Fruit fly (Drosophila melanogaster) whole organism, embryonic: Measurements from ENCODE around the gene CG5758.

Experiments used
- Bteb2 ChIP-seq: fragments of 200-800 bp; sonication (Bioruptor generic); optimal IDR thresholded peaks from 2 replicates; lab custom pipeline; 2016; ENCODE audit warnings: missing biosample characterization, missing genetic modification characterization
- C15 ChIP-seq: fragments of 200-800 bp; sonication (Bioruptor generic); IDR thresholded peaks from 3 replicates; pipeline ENCODE4 v1.3.6; 2022; ENCODE audit warnings: missing biosample characterization, missing genetic modification characterization
- CG10267 ChIP-seq: fragments of 200-800 bp; sonication (Bioruptor generic); optimal IDR thresholded peaks from 2 replicates; lab custom pipeline; 2018; ENCODE audit warnings: missing biosample characterization, mild to moderate bottlenecking, missing genetic modification characterization, moderate library complexity
- CG10431 ChIP-seq: fragments of 200-800 bp; sonication (Bioruptor generic); optimal IDR thresholded peaks from 3 replicates; lab custom pipeline; 2018; ENCODE audit warnings: missing biosample characterization, mild to moderate bottlenecking, missing genetic modification characterization
- CG10959 ChIP-seq: fragments of 200-800 bp; sonication (Bioruptor generic); IDR thresholded peaks from 2 replicates; pipeline ENCODE4 v1.3.6; 2022; ENCODE audit warnings: missing biosample characterization, missing genetic modification characterization
- CG1529 ChIP-seq: fragments of 200-800 bp; sonication (Bioruptor generic); optimal IDR thresholded peaks from 3 replicates; lab custom pipeline; 2018; ENCODE audit warnings: missing biosample characterization, missing genetic modification characterization
- CG15514 ChIP-seq: fragments of 200-800 bp; sonication (Bioruptor generic); optimal IDR thresholded peaks from 3 replicates; lab custom pipeline; 2017; ENCODE audit warnings: missing biosample characterization, missing genetic modification characterization, mild to moderate bottlenecking, moderate library complexity, missing genetic modification reagents
- CG15696 ChIP-seq: fragments of 200-800 bp; sonication (Bioruptor generic); optimal IDR thresholded peaks from 2 replicates; lab custom pipeline; 2019; ENCODE audit warnings: missing biosample characterization, mild to moderate bottlenecking, missing genetic modification characterization, moderate library complexity
- CG16863 ChIP-seq: fragments of 200-800 bp; sonication (Bioruptor generic); optimal IDR thresholded peaks from 3 replicates; lab custom pipeline; 2016; ENCODE audit warnings: missing biosample characterization, missing genetic modification characterization
- CG17361 ChIP-seq: fragments of 200-800 bp; sonication (Bioruptor generic); IDR thresholded peaks from 3 replicates; pipeline ENCODE4 v1.3.6; 2022; ENCODE audit warnings: missing biosample characterization, missing genetic modification characterization
- CG3065 ChIP-seq: fragments of 200-800 bp; sonication (Bioruptor generic); optimal IDR thresholded peaks from 2 replicates; lab custom pipeline; 2016; ENCODE audit warnings: missing biosample characterization, missing genetic modification characterization
- CG31388 ChIP-seq: fragments of 200-800 bp; sonication (Bioruptor generic); optimal IDR thresholded peaks from 2 replicates; lab custom pipeline; 2016; ENCODE audit warnings: missing biosample characterization, missing genetic modification characterization
- CG32532 ChIP-seq: fragments of 200-800 bp; sonication (Bioruptor generic); IDR thresholded peaks from 2 replicates; pipeline ENCODE4 v1.3.6; 2022; ENCODE audit warnings: missing biosample characterization, missing genetic modification characterization
- CG34224 ChIP-seq: fragments of 200-800 bp; sonication (Bioruptor generic); IDR thresholded peaks from 3 replicates; pipeline ENCODE4 v1.3.6; 2022; ENCODE audit warnings: missing biosample characterization, missing genetic modification characterization; ENCODE audit not compliant: partially characterized antibody
- CG3838 ChIP-seq: fragments of 200-800 bp; sonication (Bioruptor generic); optimal IDR thresholded peaks from 3 replicates; lab custom pipeline; 2016; ENCODE audit warnings: missing biosample characterization, missing genetic modification characterization
- CG5953 ChIP-seq: fragments of 200-800 bp; sonication (Bioruptor generic); IDR thresholded peaks from 2 replicates; pipeline ENCODE4 v1.3.6; 2022; ENCODE audit warnings: missing biosample characterization, missing genetic modification characterization
- CG6175 ChIP-seq: fragments of 200-800 bp; sonication (Bioruptor generic); IDR thresholded peaks from 3 replicates; pipeline ENCODE4 v1.3.6; 2022; ENCODE audit warnings: missing biosample characterization, missing genetic modification characterization
- CG6654 ChIP-seq: fragments of 200-800 bp; sonication (Bioruptor generic); optimal IDR thresholded peaks from 2 replicates; lab custom pipeline; 2017; ENCODE audit warnings: missing biosample characterization, mild to moderate bottlenecking, missing genetic modification characterization
- CG6689 ChIP-seq: fragments of 200-800 bp; sonication (Bioruptor generic); IDR thresholded peaks from 2 replicates; pipeline ENCODE4 v1.3.6; 2022; ENCODE audit warnings: missing biosample characterization, missing genetic modification characterization
- CG6765 ChIP-seq: fragments of 200-800 bp; sonication (Bioruptor generic); optimal IDR thresholded peaks from 3 replicates; lab custom pipeline; 2017; ENCODE audit warnings: missing biosample characterization, mild to moderate bottlenecking, missing genetic modification characterization
- CG6813 ChIP-seq: fragments of 200-800 bp; sonication (Bioruptor generic); optimal IDR thresholded peaks from 2 replicates; lab custom pipeline; 2017; ENCODE audit warnings: missing biosample characterization, missing genetic modification characterization, mild to moderate bottlenecking, moderate library complexity, missing genetic modification reagents
- CTCF ChIP-seq: fragments of 200-800 bp; sonication (Bioruptor generic); optimal IDR thresholded peaks from 2 replicates; lab custom pipeline; 2017; ENCODE audit warnings: missing biosample characterization, mild to moderate bottlenecking, missing genetic modification characterization, moderate library complexity
- Dad ChIP-seq: fragments of 200-800 bp; sonication (Bioruptor generic); optimal IDR thresholded peaks from 3 replicates; lab custom pipeline; 2016; ENCODE audit warnings: missing biosample characterization, missing genetic modification characterization
- HLHmδ ChIP-seq: fragments of 200-800 bp; sonication (Bioruptor generic); optimal IDR thresholded peaks from 2 replicates; lab custom pipeline; 2018; ENCODE audit warnings: missing biosample characterization, mild to moderate bottlenecking, missing genetic modification characterization, moderate library complexity
- Med ChIP-seq: fragments of 200-800 bp; sonication (Bioruptor generic); peaks from one replicate; lab custom pipeline; 2016; ENCODE audit warnings: missing biosample characterization, missing genetic modification characterization, mild to moderate bottlenecking, inconsistent platforms, moderate library complexity
- Meics ChIP-seq: fragments of 200-800 bp; sonication (Bioruptor generic); optimal IDR thresholded peaks from 2 replicates; lab custom pipeline; 2017; ENCODE audit warnings: missing biosample characterization, mild to moderate bottlenecking, missing genetic modification characterization
- NFAT ChIP-seq: fragments of 200-800 bp; sonication (Bioruptor generic); IDR thresholded peaks from 2 replicates; pipeline ENCODE4 v1.3.6; 2022; ENCODE audit warnings: missing biosample characterization, missing genetic modification characterization
- Nf-YA ChIP-seq: fragments of 200-800 bp; sonication (Bioruptor generic); IDR thresholded peaks from 2 replicates; pipeline ENCODE4 v1.3.6; 2022; ENCODE audit warnings: missing biosample characterization, missing genetic modification characterization
- NfI ChIP-seq: fragments of 200-800 bp; sonication (Bioruptor generic); optimal IDR thresholded peaks from 3 replicates; lab custom pipeline; 2018; ENCODE audit warnings: missing biosample characterization, mild to moderate bottlenecking, missing genetic modification characterization, moderate library complexity
- Scr ChIP-seq: fragments of 200-800 bp; sonication (Bioruptor generic); IDR thresholded peaks from 2 replicates; pipeline ENCODE4 v1.3.6; 2022; ENCODE audit warnings: missing biosample characterization, missing genetic modification characterization; ENCODE audit not compliant: partially characterized antibody
- Sox100B ChIP-seq: fragments of 200-800 bp; sonication (Bioruptor generic); optimal IDR thresholded peaks from 3 replicates; lab custom pipeline; 2018; ENCODE audit warnings: missing biosample characterization, mild to moderate bottlenecking, missing genetic modification characterization
- Sry-δ ChIP-seq: fragments of 200-800 bp; sonication (Bioruptor generic); optimal IDR thresholded peaks from 2 replicates; lab custom pipeline; 2016; ENCODE audit warnings: missing biosample characterization, missing genetic modification characterization
- ash1 ChIP-seq: fragments of 200-800 bp; sonication (Bioruptor generic); optimal IDR thresholded peaks from 2 replicates; lab custom pipeline; 2018; ENCODE audit warnings: missing biosample characterization, mild to moderate bottlenecking, missing genetic modification characterization
- cg ChIP-seq: fragments of 200-800 bp; sonication (Bioruptor generic); optimal IDR thresholded peaks from 3 replicates; lab custom pipeline; 2019; ENCODE audit warnings: missing biosample characterization, mild to moderate bottlenecking, missing genetic modification characterization, moderate library complexity
- crc ChIP-seq: fragments of 200-800 bp; sonication (Bioruptor generic); optimal IDR thresholded peaks from 2 replicates; lab custom pipeline; 2016; ENCODE audit warnings: missing biosample characterization, missing genetic modification characterization
- disco-r ChIP-seq: fragments of 200-800 bp; sonication (Bioruptor generic); optimal IDR thresholded peaks from 2 replicates; lab custom pipeline; 2016; ENCODE audit warnings: missing biosample characterization, missing genetic modification characterization
- ems ChIP-seq: fragments of 200-800 bp; sonication (Bioruptor generic); optimal IDR thresholded peaks from 3 replicates; lab custom pipeline; 2016; ENCODE audit warnings: missing biosample characterization, missing genetic modification characterization
- en ChIP-seq: fragments of 200-800 bp; sonication (Bioruptor generic); optimal IDR thresholded peaks from 2 replicates; lab custom pipeline; 2016; ENCODE audit warnings: missing biosample characterization, missing genetic modification characterization
- gce ChIP-seq: fragments of 200-800 bp; sonication (Bioruptor generic); IDR thresholded peaks from 3 replicates; pipeline ENCODE4 v1.3.6; 2022; ENCODE audit warnings: missing biosample characterization, missing genetic modification characterization
- gcm2 ChIP-seq: fragments of 200-800 bp; sonication (Bioruptor generic); optimal IDR thresholded peaks from 2 replicates; lab custom pipeline; 2016; ENCODE audit warnings: missing biosample characterization, missing genetic modification characterization
- klu ChIP-seq: fragments of 200-800 bp; sonication (Bioruptor generic); IDR thresholded peaks from 2 replicates; pipeline ENCODE4 v1.3.6; 2022; ENCODE audit warnings: missing biosample characterization, missing genetic modification characterization
- pfk ChIP-seq: fragments of 200-800 bp; sonication (Bioruptor generic); optimal IDR thresholded peaks from 2 replicates; lab custom pipeline; 2018; ENCODE audit warnings: missing biosample characterization, mild to moderate bottlenecking, missing genetic modification characterization, moderate library complexity
- ro ChIP-seq: fragments of 200-800 bp; sonication (Bioruptor generic); IDR thresholded peaks from 2 replicates; pipeline ENCODE4 v1.3.6; 2022; ENCODE audit warnings: missing biosample characterization, missing genetic modification characterization
- schlank ChIP-seq: fragments of 200-800 bp; sonication (Bioruptor generic); optimal IDR thresholded peaks from 2 replicates; lab custom pipeline; 2018; ENCODE audit warnings: missing biosample characterization, mild to moderate bottlenecking, missing genetic modification characterization
- sim ChIP-seq: fragments of 200-800 bp; sonication (Bioruptor generic); IDR thresholded peaks from 2 replicates; pipeline ENCODE4 v1.3.6; 2022; ENCODE audit warnings: missing biosample characterization, missing genetic modification characterization
- sisA ChIP-seq: fragments of 200-800 bp; sonication (Bioruptor generic); IDR thresholded peaks from 2 replicates; pipeline ENCODE4 v1.3.6; 2022; ENCODE audit warnings: missing biosample characterization, missing genetic modification characterization
- sqz ChIP-seq: fragments of 200-800 bp; sonication (Bioruptor generic); optimal IDR thresholded peaks from 3 replicates; lab custom pipeline; 2018; ENCODE audit warnings: missing biosample characterization, mild to moderate bottlenecking, missing genetic modification characterization
- trem ChIP-seq: fragments of 200-800 bp; optimal IDR thresholded peaks from 3 replicates; lab custom pipeline; 2019; ENCODE audit warnings: missing biosample characterization, mild to moderate bottlenecking, missing genetic modification characterization, moderate library complexity
- vfl ChIP-seq: fragments of 200-800 bp; sonication (Bioruptor generic); optimal IDR thresholded peaks from 2 replicates; lab custom pipeline; 2016; ENCODE audit warnings: missing biosample characterization, missing genetic modification characterization
- vnd ChIP-seq: fragments of 200-800 bp; sonication (Bioruptor generic); IDR thresholded peaks from 3 replicates; pipeline ENCODE4 v1.3.6; 2022; ENCODE audit warnings: missing biosample characterization, missing genetic modification characterization; ENCODE audit not compliant: partially characterized antibody

CG5758 gene

DNA sequence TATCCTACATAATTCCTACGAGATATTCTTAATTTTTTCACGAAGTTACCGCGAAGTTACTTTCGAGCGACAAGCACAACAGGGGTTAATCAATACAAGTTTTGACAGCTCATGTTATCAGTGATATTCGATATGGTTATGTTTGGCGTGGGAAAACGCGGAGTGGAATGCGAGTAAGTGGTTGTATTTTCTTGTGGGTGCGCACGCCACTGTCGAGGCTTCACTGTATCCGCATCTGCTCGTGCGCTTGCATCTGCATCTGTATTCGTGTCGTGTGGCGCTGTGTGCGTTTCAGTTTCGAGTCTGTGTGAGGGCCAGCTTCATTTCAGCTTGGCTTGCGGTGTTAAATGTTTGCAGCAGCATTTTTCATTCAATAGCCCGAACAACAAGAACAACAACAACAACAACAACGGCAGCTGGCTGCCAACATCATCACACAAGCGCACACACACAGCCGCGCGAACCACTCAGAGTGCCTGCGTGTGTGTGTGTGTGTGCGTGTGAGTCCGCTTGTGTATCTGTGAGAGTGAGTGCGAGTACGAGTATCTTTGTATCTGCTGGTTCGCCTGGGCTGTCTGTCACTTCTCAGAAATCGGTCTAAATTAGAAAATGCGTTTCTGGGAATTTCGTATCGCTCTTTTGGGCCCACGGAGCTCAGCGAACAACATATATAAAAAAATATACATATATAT is 31.5 kb downstream of the CG5758 start (continued):
- TF ChIP-seq vnd (GFP tag; lab: Robert Waterston, UW) (no peak), cg (GFP tag; lab: Kevin White, UChicago) (peak; percentile 100), CG3838 (GFP tag; lab: Kevin White, UChicago) (no peak), ems (GFP tag; lab: Kevin White, UChicago) (peak; percentile 60), C15 (GFP tag; lab: Robert Waterston, UW) (no peak), NfI (peak; percentile 14), Bteb2 (GFP tag; lab: Kevin White, UChicago) (no peak), gcm2 (GFP tag; lab: Kevin White, UChicago) (peak; percentile 13), pfk (GFP tag; lab: Kevin White, UChicago) (no peak), CG17361 (GFP tag; lab: Robert Waterston, UW) (0 out of 3 replicates have a peak, but pooled peaks have one; percentile 53), Meics (GFP tag; lab: Kevin White, UChicago) (peak; percentile 44), sisA (peak; percentile 73), schlank (tag; lab: Kevin White, UChicago) (peak; percentile 29), vfl (peak; percentile 50), gce (GFP tag; lab: Robert Waterston, UW) (no peak), ash1 (no peak), CG6689 (GFP tag; lab: Robert Waterston, UW) (no peak; the same call in 1 of the 2 replicates), CG10267 (no peak), CG16863 (GFP tag; lab: Kevin White, UChicago) (peak; percentile 69), HLHmδ (GFP tag; lab: Kevin White, UChicago) (no peak), CG10959 (GFP tag; lab: Robert Waterston, UW) (peak; percentile 50; the same call in 1 of the 2 replicates), ro (GFP tag; lab: Robert Waterston, UW) (0 out of 2 replicates have a peak, but pooled peaks have one; percentile 10), CG34224 (GFP tag; lab: Robert Waterston, UW) (peak; percentile 9; the same call in 1 of the 3 replicates), Scr (GFP tag; lab: Robert Waterston, UW) (peak; percentile 32; the same call in 1 of the 2 replicates), CTCF (GFP tag; lab: Kevin White, UChicago) (peak; percentile 16), CG6175 (GFP tag; lab: Robert Waterston, UW) (peak; percentile 51; the same call in 1 of the 3 replicates), Med (GFP tag; lab: Kevin White, UChicago) (peak; percentile 94), CG32532 (GFP tag; lab: Robert Waterston, UW) (peak; percentile 76), crc (GFP tag; lab: Kevin White, UChicago) (peak; percentile 7), CG3065 (GFP tag; lab: Kevin White, UChicago) (no peak), CG15696 (tag; lab: Kevin White, UChicago) (no peak), Sry-δ (GFP tag; lab: Kevin White, UChicago) (peak; percentile 7), CG5953 (GFP tag; lab: Robert Waterston, UW) (peak; percentile 72), sqz (GFP tag; lab: Kevin White, UChicago) (no peak), Nf-YA (no peak), CG31388 (no peak), CG6813 (GFP tag; lab: Kevin White, UChicago) (no peak), NFAT (GFP tag; lab: Robert Waterston, UW) (peak; percentile 85), CG1529 (GFP tag; lab: Kevin White, UChicago) (no peak), CG6654 (GFP tag; lab: Kevin White, UChicago) (no peak), disco-r (GFP tag; lab: Kevin White, UChicago) (no peak), trem (no peak), en (GFP tag; lab: Kevin White, UChicago) (no peak), CG15514 (no peak), sim (GFP tag; lab: Robert Waterston, UW) (no peak), Sox100B (GFP tag; lab: Kevin White, UChicago) (no peak), klu (peak; percentile 39; the same call in 1 of the 2 replicates), CG6765 (GFP tag; lab: Kevin White, UChicago) (no peak), Dad (GFP tag; lab: Kevin White, UChicago) (peak; percentile 16), CG10431 (GFP tag; lab: Kevin White, UChicago) (no peak)
